Worm (Caenorhabditis elegans) whole organism, young adult: ENCODE data around the gene scl-3.

Experiments
- B0035.1 ChIP-seq: sonication (generic microtip); optimal IDR thresholded peaks from 2 replicates; lab custom pipeline; 2016; ENCODE audit warnings: missing genetic modification characterization, mild to moderate bottlenecking, missing compliant biosample characterization, missing genotype, missing genetic modification reagents
- F10E7.11 ChIP-seq: sonication (generic microtip); optimal IDR thresholded peaks from 2 replicates; lab custom pipeline; 2017; ENCODE audit warnings: mild to moderate bottlenecking, missing genetic modification characterization, moderate library complexity, missing compliant biosample characterization
- F33H1.4 ChIP-seq: fragments of 200-800 bp; sonication (Bioruptor generic); IDR thresholded peaks from 2 replicates; pipeline ENCODE4 v1.3.6; 2022; ENCODE audit warnings: missing genetic modification reagents, missing genetic modification characterization, missing compliant biosample characterization
- F37B4.10 ChIP-seq: fragments of 200-800 bp; sonication (Bioruptor generic); IDR thresholded peaks from 2 replicates; pipeline ENCODE4 v1.3.6; 2022; ENCODE audit warnings: missing genetic modification characterization, missing compliant biosample characterization
- F39B2.1 ChIP-seq: fragments of 200-800 bp; sonication (Bioruptor generic); IDR thresholded peaks from 2 replicates; pipeline ENCODE4 v1.3.6; 2022; ENCODE audit warnings: missing genetic modification reagents, missing genetic modification characterization, missing compliant biosample characterization
- F49E8.2 ChIP-seq: sonication (generic microtip); optimal IDR thresholded peaks from 3 replicates; lab custom pipeline; 2017; ENCODE audit warnings: missing genetic modification characterization, mild to moderate bottlenecking, missing compliant biosample characterization, antibody characterized with exemption, moderate library complexity; ENCODE audit not compliant: insufficient read depth
- F55B11.4 ChIP-seq: sonication (generic microtip); optimal IDR thresholded peaks from 2 replicates; lab custom pipeline; 2016; ENCODE audit warnings: missing compliant biosample characterization, missing genetic modification characterization, borderline replicate concordance; ENCODE audit not compliant: insufficient read depth
- K11D2.4 ChIP-seq: fragments of 200-800 bp; sonication (Bioruptor generic); IDR thresholded peaks from 2 replicates; pipeline ENCODE4 v1.3.6; 2022; ENCODE audit warnings: missing genetic modification reagents, missing genetic modification characterization, missing compliant biosample characterization
- Y53F4B.3 ChIP-seq: fragments of 200-800 bp; sonication (Bioruptor generic); IDR thresholded peaks from 2 replicates; pipeline ENCODE4 v1.3.6; 2022; ENCODE audit warnings: missing genetic modification reagents, missing genetic modification characterization, missing compliant biosample characterization
- Y56A3A.18 ChIP-seq: fragments of 200-800 bp; sonication (Bioruptor generic); IDR thresholded peaks from 2 replicates; pipeline ENCODE4 v1.3.6; 2022; ENCODE audit warnings: missing genetic modification reagents, missing genetic modification characterization, missing compliant biosample characterization
- Y95B8A.8 ChIP-seq: fragments of 200-800 bp; sonication (Bioruptor generic); IDR thresholded peaks from 2 replicates; pipeline ENCODE4 v1.3.6; 2022; ENCODE audit warnings: missing genetic modification reagents, missing genetic modification characterization, missing compliant biosample characterization
- ama-1 ChIP-seq, 3 experiments: fragments of 150-350 bp in 1 of 3; sonication (generic microtip) in 2 of 3; optimal IDR thresholded peaks; 2 replicates each; lab custom pipeline; 2014 to 2018; ENCODE audit warnings: missing biosample characterization in 2 of 3, missing genetic modification characterization in 2 of 3, missing genetic modification reagents in 2 of 3
- atf-7 ChIP-seq: sonication (generic microtip); optimal IDR thresholded peaks from 2 replicates; lab custom pipeline; 2017; ENCODE audit warnings: mild to moderate bottlenecking, missing genetic modification characterization, missing compliant biosample characterization
- attf-6 ChIP-seq: fragments of 200-800 bp; sonication (Bioruptor generic); IDR thresholded peaks from 2 replicates; pipeline ENCODE4 v1.3.6; 2022; ENCODE audit warnings: missing genetic modification reagents, missing genetic modification characterization, missing compliant biosample characterization
- bed-2 ChIP-seq: fragments of 200-800 bp; sonication (Bioruptor generic); IDR thresholded peaks from 2 replicates; pipeline ENCODE4 v1.3.6; 2022; ENCODE audit warnings: missing genetic modification reagents, missing genetic modification characterization, missing compliant biosample characterization
- ccch-3 ChIP-seq: fragments of 200-800 bp; sonication (Bioruptor generic); optimal IDR thresholded peaks from 2 replicates; lab custom pipeline; 2018; ENCODE audit warnings: mild to moderate bottlenecking, missing genetic modification characterization, missing compliant biosample characterization
- ceh-100 ChIP-seq: fragments of 200-800 bp; sonication (Bioruptor generic); IDR thresholded peaks from 2 replicates; pipeline ENCODE4 v1.3.6; 2022; ENCODE audit warnings: missing genetic modification reagents, missing genetic modification characterization, missing compliant biosample characterization
- ceh-79 ChIP-seq: sonication (generic microtip); optimal IDR thresholded peaks from 2 replicates; lab custom pipeline; 2017; ENCODE audit warnings: mild to moderate bottlenecking, missing genetic modification characterization, missing compliant biosample characterization
- ceh-91 ChIP-seq: fragments of 200-800 bp; sonication (Bioruptor generic); IDR thresholded peaks from 2 replicates; pipeline ENCODE4 v1.3.6; 2022; ENCODE audit warnings: missing genetic modification reagents, missing genetic modification characterization, missing compliant biosample characterization
- chd-7 ChIP-seq: sonication (generic microtip); optimal IDR thresholded peaks from 2 replicates; lab custom pipeline; 2016; ENCODE audit warnings: mild to moderate bottlenecking, missing genetic modification characterization, moderate library complexity, missing compliant biosample characterization
- die-1 ChIP-seq: sonication (generic microtip); optimal IDR thresholded peaks from 2 replicates; lab custom pipeline; 2016; ENCODE audit warnings: missing genotype, mild to moderate bottlenecking, missing genetic modification characterization, missing compliant biosample characterization
- efl-1 ChIP-seq: fragments of 150-350 bp; optimal IDR thresholded peaks from 2 replicates; lab custom pipeline; 2014; ENCODE audit warnings: missing biosample characterization, missing genetic modification reagents, missing genetic modification characterization
- egrh-3 ChIP-seq: fragments of 200-800 bp; sonication (Bioruptor generic); IDR thresholded peaks from 2 replicates; pipeline ENCODE4 v1.3.6; 2022; ENCODE audit warnings: missing genetic modification reagents, missing genetic modification characterization, missing compliant biosample characterization
- ekl-4 ChIP-seq: fragments of 200-800 bp; sonication (Bioruptor generic); IDR thresholded peaks from 2 replicates; pipeline ENCODE4 v1.3.6; 2022; ENCODE audit warnings: missing genetic modification reagents, missing genetic modification characterization, missing compliant biosample characterization
- ets-4 ChIP-seq: fragments of 200-800 bp; sonication (Bioruptor generic); optimal IDR thresholded peaks from 2 replicates; lab custom pipeline; 2018; ENCODE audit warnings: mild to moderate bottlenecking, missing genetic modification characterization, missing compliant biosample characterization
- gei-17 ChIP-seq: fragments of 200-800 bp; sonication (Bioruptor generic); optimal IDR thresholded peaks from 2 replicates; lab custom pipeline; 2018; ENCODE audit warnings: mild to moderate bottlenecking, missing genetic modification characterization, missing compliant biosample characterization
- hlh-12 ChIP-seq: sonication (generic microtip); optimal IDR thresholded peaks from 2 replicates; lab custom pipeline; 2016; ENCODE audit warnings: missing genetic modification characterization, missing compliant biosample characterization
- hmg-1.2 ChIP-seq: fragments of 200-800 bp; sonication (Bioruptor generic); IDR thresholded peaks from 2 replicates; pipeline ENCODE4 v1.3.6; 2022; ENCODE audit warnings: missing genetic modification reagents, missing genetic modification characterization, missing compliant biosample characterization
- hsf-1 ChIP-seq: fragments of 200-800 bp; sonication (Bioruptor generic); IDR thresholded peaks from 2 replicates; pipeline ENCODE4 v1.3.6; 2022; ENCODE audit warnings: missing genetic modification reagents, missing genetic modification characterization, missing compliant biosample characterization
- lin-26 ChIP-seq: fragments of 200-800 bp; sonication (Bioruptor generic); IDR thresholded peaks from 2 replicates; pipeline ENCODE4 v1.3.6; 2022; ENCODE audit warnings: missing genetic modification reagents, missing genetic modification characterization, missing compliant biosample characterization
- lin-54 ChIP-seq: fragments of 200-800 bp; sonication (Bioruptor generic); optimal IDR thresholded peaks from 2 replicates; lab custom pipeline; 2018; ENCODE audit warnings: mild to moderate bottlenecking, missing genetic modification characterization, missing compliant biosample characterization
- lir-1 ChIP-seq: fragments of 200-800 bp; sonication (Bioruptor generic); conservative IDR thresholded peaks from 2 replicates; pipeline ENCODE4 v1.3.6; 2022; ENCODE audit warnings: missing genetic modification reagents, missing genetic modification characterization, missing compliant biosample characterization
- madf-3 ChIP-seq: fragments of 200-800 bp; sonication (Bioruptor generic); IDR thresholded peaks from 2 replicates; pipeline ENCODE4 v1.3.6; 2022; ENCODE audit warnings: missing genetic modification reagents, missing genetic modification characterization, missing compliant biosample characterization
- madf-6 ChIP-seq: fragments of 200-800 bp; sonication (Bioruptor generic); IDR thresholded peaks from 2 replicates; pipeline ENCODE4 v1.3.6; 2022; ENCODE audit warnings: missing genetic modification reagents, missing genetic modification characterization, missing compliant biosample characterization
- madf-8 ChIP-seq: fragments of 200-800 bp; sonication (Bioruptor generic); conservative IDR thresholded peaks from 2 replicates; pipeline ENCODE4 v1.3.6; 2022; ENCODE audit warnings: missing genetic modification reagents, missing genetic modification characterization, missing compliant biosample characterization
- mel-28 ChIP-seq: sonication (generic microtip); optimal IDR thresholded peaks from 2 replicates; lab custom pipeline; 2016; ENCODE audit warnings: borderline replicate concordance, mild to moderate bottlenecking, missing genetic modification characterization, missing compliant biosample characterization
- nhr-80 ChIP-seq: sonication (generic microtip); optimal IDR thresholded peaks from 2 replicates; lab custom pipeline; 2016; ENCODE audit warnings: missing genetic modification characterization, missing compliant biosample characterization
- nhr-90 ChIP-seq: sonication (generic microtip); optimal IDR thresholded peaks from 2 replicates; lab custom pipeline; 2016; ENCODE audit warnings: missing genotype, mild to moderate bottlenecking, missing genetic modification characterization, missing compliant biosample characterization
- sea-2 ChIP-seq: fragments of 200-800 bp; sonication (Bioruptor generic); IDR thresholded peaks from 2 replicates; pipeline ENCODE4 v1.3.6; 2022; ENCODE audit warnings: missing genetic modification characterization, missing compliant biosample characterization
- snpc-1.3 ChIP-seq: sonication (generic microtip); optimal IDR thresholded peaks from 2 replicates; lab custom pipeline; 2017; ENCODE audit warnings: missing genetic modification characterization, mild to moderate bottlenecking, missing compliant biosample characterization, antibody characterized with exemption, moderate library complexity, missing genotype, missing genetic modification reagents; ENCODE audit not compliant: insufficient read depth
- somi-1 ChIP-seq: fragments of 200-800 bp; sonication (Bioruptor generic); optimal IDR thresholded peaks from 2 replicates; lab custom pipeline; 2018; ENCODE audit warnings: mild to moderate bottlenecking, missing genetic modification characterization, missing compliant biosample characterization
- tbp1 ChIP-seq: fragments of 200-800 bp; sonication (Bioruptor generic); optimal IDR thresholded peaks from 2 replicates; lab custom pipeline; 2018; ENCODE audit warnings: mild to moderate bottlenecking, missing genetic modification characterization, missing compliant biosample characterization
- tlf-1 ChIP-seq: fragments of 200-800 bp; sonication (Bioruptor generic); optimal IDR thresholded peaks from 2 replicates; lab custom pipeline; 2018; ENCODE audit warnings: mild to moderate bottlenecking, missing genetic modification characterization, missing compliant biosample characterization
- unc-130 ChIP-seq: sonication (generic microtip); optimal IDR thresholded peaks from 2 replicates; lab custom pipeline; 2016; ENCODE audit warnings: missing genetic modification reagents, missing genetic modification characterization, missing compliant biosample characterization
- unc-62 ChIP-seq: fragments of 150-350 bp; optimal IDR thresholded peaks from 2 replicates; lab custom pipeline; 2014; ENCODE audit warnings: missing biosample characterization, missing genetic modification reagents, missing genetic modification characterization
- ztf-18 ChIP-seq: sonication (generic microtip); optimal IDR thresholded peaks from 2 replicates; lab custom pipeline; 2016; ENCODE audit warnings: missing genotype, mild to moderate bottlenecking, missing genetic modification characterization, missing compliant biosample characterization
- ztf-25 ChIP-seq: fragments of 200-800 bp; sonication (Bioruptor generic); IDR thresholded peaks from 2 replicates; pipeline ENCODE4 v1.3.6; 2022; ENCODE audit warnings: missing genetic modification reagents, missing genetic modification characterization, missing compliant biosample characterization

scl-3 gene

ce11 chrIV:13095462-13095861, 36.1 kb downstream of the scl-3 start, which contains the start of gene rfc-3:
rfc-3 (plus strand) TSS chrIV:13095762.
- TF ChIP-seq ceh-100 (GFP tag; lab: Robert Waterston, UW) (0 out of 2 replicates have a peak, but pooled peaks have one; percentile 36), atf-7 (no peak), nhr-90 (tag; lab: Kevin White, UChicago) (no peak), madf-3 (GFP tag; lab: Robert Waterston, UW) (no peak), sea-2 (no peak), ekl-4 (GFP tag; lab: Robert Waterston, UW) (peak; percentile 49; the same call in 1 of the 2 replicates), F37B4.10 (GFP tag; lab: Robert Waterston, UW) (no peak), ztf-18 (no peak), F33H1.4 (GFP tag; lab: Robert Waterston, UW) (peak; percentile 8; the same call in 1 of the 2 replicates), lin-54 (GFP tag; lab: Kevin White, UChicago) (no peak), nhr-80 (tag; lab: Kevin White, UChicago) (no peak), madf-6 (GFP tag; lab: Robert Waterston, UW) (peak; percentile 32), ztf-25 (GFP tag; lab: Robert Waterston, UW) (0 out of 2 replicates have a peak, but pooled peaks have one; percentile 35), tbp1 (no peak), unc-130 (GFP tag; lab: Kevin White, UChicago) (no peak), unc-62 (GFP tag; lab: Kevin White, UChicago) (no peak), gei-17 (no peak), F39B2.1 (GFP tag; lab: Robert Waterston, UW) (no peak), die-1 (no peak), efl-1 (GFP tag; lab: Kevin White, UChicago) (peak; percentile 49), hsf-1 (GFP tag; lab: Robert Waterston, UW) (0 out of 2 replicates have a peak, but pooled peaks have one; percentile 22)

- TF ChIP-seq ets-4 (GFP tag; lab: Kevin White, UChicago) (no peak), snpc-1.3 (tag; lab: Kevin White, UChicago) (peak; percentile 18), Y56A3A.18 (no peak), ceh-79 (tag; lab: Kevin White, UChicago) (no peak), nhr-80 (tag; lab: Kevin White, UChicago) (no peak), lir-1 (GFP tag; lab: Robert Waterston, UW) (no peak), ztf-25 (GFP tag; lab: Robert Waterston, UW) (no peak), K11D2.4 (no peak), hmg-1.2 (GFP tag; lab: Robert Waterston, UW) (peak; percentile 41), unc-130 (GFP tag; lab: Kevin White, UChicago) (no peak), egrh-3 (GFP tag; lab: Robert Waterston, UW) (no peak), tlf-1 (GFP tag; lab: Kevin White, UChicago) (no peak), ztf-18 (no peak), F55B11.4 (tag; lab: Kevin White, UChicago) (no peak), attf-6 (no peak), chd-7 (tag; lab: Kevin White, UChicago) (peak; percentile 19), ama-1 (optimal IDR thresholded peaks at IDR 0.05; lab: Kevin White, UChicago) (no peak), ama-1 (GFP tag; optimal IDR thresholded peaks at IDR 0.05; lab: Kevin White, UChicago) (peak in 1 of 2 experiments; percentile 90), lin-26 (GFP tag; lab: Robert Waterston, UW) (peak; percentile 68; the same call in 1 of the 2 replicates), Y53F4B.3 (GFP tag; lab: Robert Waterston, UW) (no peak), B0035.1 (tag; lab: Kevin White, UChicago) (peak; percentile 2), somi-1 (no peak), F39B2.1 (GFP tag; lab: Robert Waterston, UW) (0 out of 2 replicates have a peak, but pooled peaks have one; percentile 17), F10E7.11 (tag; lab: Kevin White, UChicago) (no peak), ccch-3 (no peak), madf-8 (GFP tag; lab: Robert Waterston, UW) (no peak), Y95B8A.8 (0 out of 2 replicates have a peak, but pooled peaks have one; percentile 13), F49E8.2 (tag; lab: Kevin White, UChicago) (peak; percentile 86), ceh-91 (GFP tag; lab: Robert Waterston, UW) (0 out of 2 replicates have a peak, but pooled peaks have one; percentile 8), mel-28 (no peak), bed-2 (GFP tag; lab: Robert Waterston, UW) (no peak), hlh-12 (tag; lab: Kevin White, UChicago) (no peak)
Observed at ce11 chrIV:13096778-13097177, 37.4 kb downstream of the scl-3 start.
